Worm (Caenorhabditis elegans) whole organism, L3 larva: ENCODE results near the gene ced-11.

Experiments
- jun-1 ChIP-seq: fragments of 150-350 bp; optimal IDR thresholded peaks from 2 replicates; lab custom pipeline; 2014; ENCODE audit warnings: missing biosample characterization, missing genetic modification reagents, missing genetic modification characterization
- nfya-1 ChIP-seq: sonication (generic microtip); optimal IDR thresholded peaks from 2 replicates; lab custom pipeline; 2017; ENCODE audit warnings: missing genetic modification characterization, mild to moderate bottlenecking, missing compliant biosample characterization, antibody characterized with exemption, moderate library complexity; ENCODE audit not compliant: insufficient read depth
- sea-2 ChIP-seq: fragments of 150-350 bp; sonication (generic microtip); optimal IDR thresholded peaks from 4 replicates; lab custom pipeline; 2014; ENCODE audit warnings: missing biosample characterization, missing genetic modification reagents, missing genetic modification characterization
- ztf-4 ChIP-seq: fragments of 150-350 bp; optimal IDR thresholded peaks from 2 replicates; lab custom pipeline; 2014; ENCODE audit warnings: missing biosample characterization, missing genetic modification characterization

DNA sequence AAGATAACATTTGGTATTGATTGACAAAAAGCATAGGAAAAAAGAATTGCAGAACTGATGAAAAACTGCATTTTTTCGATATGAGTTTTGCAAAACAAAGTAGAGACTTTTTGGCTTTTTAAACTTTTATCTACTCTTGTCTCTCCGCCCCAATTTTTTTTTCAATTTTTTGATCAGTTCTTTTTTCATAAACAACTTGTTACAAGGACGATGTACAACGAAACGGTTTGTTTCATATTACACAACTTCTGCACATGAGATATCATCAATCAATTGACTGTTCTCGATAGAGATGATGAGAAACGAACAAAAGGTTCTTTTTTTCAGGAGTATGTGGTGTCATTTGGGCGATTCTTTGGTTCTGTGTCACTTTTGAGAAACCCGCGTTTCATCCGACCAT, 19.2 kb downstream of the ced-11 start, which contains the start of gene ZK512.7:
- TF ChIP-seq sea-2 (GFP tag; lab: Kevin White, UChicago), result no peak
- no peak for TF ChIP-seq jun-1
- no peak for TF ChIP-seq nfya-1 (tag; lab: Kevin White, UChicago)
- no peak for TF ChIP-seq ztf-4
